Worm (Caenorhabditis elegans) whole organism, L1 larva: Measurements from ENCODE around the gene Y41E3.1.

Experiments used
- C34B4.2 ChIP-seq: sonication (generic microtip); optimal IDR thresholded peaks from 2 replicates; lab custom pipeline; 2017; ENCODE audit warnings: mild to moderate bottlenecking, missing genetic modification characterization, missing compliant biosample characterization
- efl-1 ChIP-seq, 4 experiments: fragments of 150-350 bp; optimal IDR thresholded peaks in 3 of 4; peaks in 1 of 4; 1 replicate in 1 of 4; 2 replicates in 3 of 4; lab custom pipeline; 2014; ENCODE audit warnings: missing biosample characterization in 2 of 4, missing genetic modification characterization in 2 of 4, missing genetic modification reagents in 2 of 4
- egl-13 ChIP-seq: sonication (generic microtip); optimal IDR thresholded peaks from 2 replicates; lab custom pipeline; 2016; ENCODE audit warnings: missing genotype, missing genetic modification reagents, missing genetic modification characterization, missing compliant biosample characterization
- elt-2 ChIP-seq: sonication (generic microtip); optimal IDR thresholded peaks from 2 replicates; lab custom pipeline; 2016; ENCODE audit warnings: missing genetic modification characterization, mild to moderate bottlenecking, inconsistent platforms, missing compliant biosample characterization, missing genetic modification reagents
- elt-3 ChIP-seq, 6 experiments: fragments of 150-350 bp in 1 of 6; sonication (generic microtip); optimal IDR thresholded peaks; 2 replicates each; lab custom pipeline; 2017 to 2018; ENCODE audit warnings: missing biosample characterization in 6 of 6, missing genetic modification characterization in 6 of 6, inconsistent platforms in 1 of 6
- fkh-10 ChIP-seq: sonication (generic microtip); optimal IDR thresholded peaks from 2 replicates; lab custom pipeline; 2017; ENCODE audit warnings: missing biosample characterization, missing genetic modification reagents, missing genetic modification characterization
- fos-1 ChIP-seq: fragments of 150-350 bp; optimal IDR thresholded peaks from 2 replicates; lab custom pipeline; 2014; ENCODE audit warnings: missing biosample characterization, missing genetic modification characterization
- lin-35 ChIP-seq, 2 experiments: fragments of 150-350 bp; optimal IDR thresholded peaks; 2 replicates each; lab custom pipeline; 2014; ENCODE audit warnings: missing biosample characterization in 2 of 2, missing genetic modification characterization in 2 of 2, missing genetic modification reagents in 2 of 2
- lin-39 ChIP-seq: fragments of 150-350 bp; optimal IDR thresholded peaks from 2 replicates; lab custom pipeline; 2014; ENCODE audit warnings: missing biosample characterization, missing genetic modification reagents, missing genetic modification characterization
- lsy-2 ChIP-seq, 2 experiments: fragments of 150-350 bp; optimal IDR thresholded peaks; 2 replicates each; lab custom pipeline; 2014; ENCODE audit warnings: missing biosample characterization in 2 of 2, missing genetic modification characterization in 2 of 2
- mep-1 ChIP-seq: fragments of 150-350 bp; optimal IDR thresholded peaks from 2 replicates; lab custom pipeline; 2014; ENCODE audit warnings: missing biosample characterization, missing genetic modification characterization
- pax-3 ChIP-seq: fragments of 200-800 bp; sonication (Bioruptor generic); optimal IDR thresholded peaks from 2 replicates; lab custom pipeline; 2018; ENCODE audit warnings: mild to moderate bottlenecking, missing genetic modification characterization, moderate library complexity, missing compliant biosample characterization
- snpc-4 ChIP-seq: fragments of 150-350 bp; optimal IDR thresholded peaks from 2 replicates; lab custom pipeline; 2014; ENCODE audit warnings: missing biosample characterization, missing genetic modification characterization

DNA sequence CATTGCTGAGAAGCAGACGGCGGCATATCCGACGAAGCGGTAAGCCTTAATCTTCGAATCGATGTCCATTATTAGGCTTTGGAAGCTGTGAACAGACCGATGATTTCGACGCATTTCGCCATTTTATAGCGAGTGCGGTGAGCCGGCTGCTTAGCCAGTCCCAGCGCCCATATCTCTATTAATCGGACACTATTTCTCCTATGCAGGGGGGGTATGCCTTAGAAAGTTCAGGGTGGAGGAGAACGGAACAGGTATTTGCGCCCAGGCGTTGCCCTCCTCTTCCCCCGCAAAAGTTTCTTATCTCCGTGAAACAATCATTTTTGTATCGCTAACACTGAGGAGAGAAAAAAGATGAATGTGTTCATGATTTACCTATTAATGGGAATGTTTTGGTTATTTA is 28.0 kb upstream of the Y41E3.1 start, which contains the start of gene dpy-4:
- TF ChIP-seq lin-35 (GFP tag; optimal IDR thresholded peaks at IDR 0.05; lab: Kevin White, UChicago), result no peak
- no peak for TF ChIP-seq snpc-4 (tag; lab: Kevin White, UChicago)
- TF ChIP-seq lin-39 (tag; lab: Kevin White, UChicago), result no peak
- TF ChIP-seq elt-2, result no peak
- no peak for TF ChIP-seq elt-3 (tag; optimal IDR thresholded peaks at IDR 0.05; lab: Kevin White, UChicago)
- TF ChIP-seq pax-3 (tag; lab: Kevin White, UChicago), result no peak
- TF ChIP-seq C34B4.2 (tag; lab: Kevin White, UChicago), result no peak
- TF ChIP-seq efl-1 (optimal IDR thresholded peaks at IDR 0.05; lab: Kevin White, UChicago), result no peak
- TF ChIP-seq efl-1 (GFP tag; optimal IDR thresholded peaks at IDR 0.05 in 1 of 2; lab: Kevin White, UChicago), result peak in 1 of 2 experiments; percentile 40
- TF ChIP-seq mep-1 (tag; lab: Kevin White, UChicago), result no peak
- no peak for TF ChIP-seq fos-1 (tag; lab: Kevin White, UChicago)
- no peak for TF ChIP-seq fkh-10 (GFP tag; lab: Kevin White, UChicago)
- TF ChIP-seq egl-13 (tag; lab: Kevin White, UChicago), result no peak
- no peak for TF ChIP-seq lsy-2 (tag; optimal IDR thresholded peaks at IDR 0.05; lab: Kevin White, UChicago)
